Worm (Caenorhabditis elegans) whole organism, early embryonic: Measurements from ENCODE around the gene F38B7.17.

Experiments
- B0310.2 ChIP-seq: sonication (generic microtip); optimal IDR thresholded peaks from 2 replicates; lab custom pipeline; 2016; ENCODE audit warnings: mild to moderate bottlenecking, missing genetic modification characterization, missing compliant biosample characterization
- F13C5.2 ChIP-seq: sonication (generic microtip); optimal IDR thresholded peaks from 2 replicates; lab custom pipeline; 2017; ENCODE audit warnings: mild to moderate bottlenecking, missing genetic modification characterization, inconsistent platforms, missing compliant biosample characterization
- aly-1 ChIP-seq: sonication (generic microtip); optimal IDR thresholded peaks from 2 replicates; lab custom pipeline; 2016; ENCODE audit warnings: missing genetic modification characterization, missing compliant biosample characterization
- ama-1 ChIP-seq: fragments of 150-350 bp; optimal IDR thresholded peaks from 2 replicates; lab custom pipeline; 2014
- ceh-13 ChIP-seq: fragments of 200-800 bp; sonication (Bioruptor generic); optimal IDR thresholded peaks from 2 replicates; lab custom pipeline; 2018; ENCODE audit warnings: mild to moderate bottlenecking, missing genetic modification characterization, missing compliant biosample characterization
- ceh-36 ChIP-seq: sonication (generic microtip); optimal IDR thresholded peaks from 2 replicates; lab custom pipeline; 2016; ENCODE audit warnings: missing genetic modification characterization, inconsistent platforms, missing compliant biosample characterization
- ets-7 ChIP-seq: sonication (generic microtip); optimal IDR thresholded peaks from 2 replicates; lab custom pipeline; 2016; ENCODE audit warnings: missing genotype, missing genetic modification characterization, missing compliant biosample characterization
- flt-1 ChIP-seq: fragments of 200-800 bp; sonication (Bioruptor generic); IDR thresholded peaks from 2 replicates; pipeline ENCODE4 v1.3.6; 2022; ENCODE audit warnings: missing genetic modification characterization, missing compliant biosample characterization
- hmbx-1 ChIP-seq: sonication (generic microtip); optimal IDR thresholded peaks from 2 replicates; lab custom pipeline; 2016; ENCODE audit warnings: mild to moderate bottlenecking, missing genetic modification characterization, missing compliant biosample characterization
- hmg-4 ChIP-seq: fragments of 200-800 bp; sonication (Bioruptor generic); optimal IDR thresholded peaks from 2 replicates; lab custom pipeline; 2018; ENCODE audit warnings: mild to moderate bottlenecking, missing genetic modification characterization, missing compliant biosample characterization
- hnd-1 ChIP-seq: sonication (generic microtip); optimal IDR thresholded peaks from 2 replicates; lab custom pipeline; 2016; ENCODE audit warnings: missing genetic modification characterization, missing compliant biosample characterization
- pes-1 ChIP-seq: fragments of 200-800 bp; sonication (Bioruptor generic); IDR thresholded peaks from 2 replicates; pipeline ENCODE4 v1.3.6; 2022; ENCODE audit warnings: missing genetic modification reagents, missing genetic modification characterization, missing compliant biosample characterization
- scrt-1 ChIP-seq: fragments of 200-800 bp; sonication (Bioruptor generic); IDR thresholded peaks from 2 replicates; pipeline ENCODE4 v1.3.6; 2022; ENCODE audit warnings: missing genetic modification characterization, missing compliant biosample characterization
- sea-1 ChIP-seq: fragments of 200-800 bp; sonication (Bioruptor generic); conservative IDR thresholded peaks from 2 replicates; pipeline ENCODE4 v1.3.6; 2022; ENCODE audit warnings: missing genetic modification characterization, missing compliant biosample characterization
- tbx-11 ChIP-seq: fragments of 200-800 bp; sonication (Bioruptor generic); IDR thresholded peaks from 2 replicates; pipeline ENCODE4 v1.3.6; 2022; ENCODE audit warnings: missing genetic modification characterization, missing compliant biosample characterization
- tbx-37 ChIP-seq: fragments of 200-800 bp; sonication (Bioruptor generic); conservative IDR thresholded peaks from 2 replicates; pipeline ENCODE4 v1.3.6; 2022; ENCODE audit warnings: missing genetic modification reagents, missing genetic modification characterization, missing compliant biosample characterization
- tra-4 ChIP-seq: sonication (generic microtip); optimal IDR thresholded peaks from 2 replicates; lab custom pipeline; 2017; ENCODE audit warnings: missing genetic modification characterization, missing compliant biosample characterization

F38B7.17 gene

ce11 chrV:11515145-11515544 is 33.6 kb downstream of the F38B7.17 start:
- TF ChIP-seq hnd-1 (tag; lab: Kevin White, UChicago) (no peak), tra-4 (no peak), hmbx-1 (tag; lab: Kevin White, UChicago) (no peak), F13C5.2 (tag; lab: Kevin White, UChicago) (no peak), tbx-11 (GFP tag; lab: Robert Waterston, UW) (no peak), hmg-4 (GFP tag; lab: Kevin White, UChicago) (no peak), ets-7 (tag; lab: Kevin White, UChicago) (no peak), flt-1 (GFP tag; lab: Robert Waterston, UW) (no peak), scrt-1 (GFP tag; lab: Robert Waterston, UW) (no peak), pes-1 (GFP tag; lab: Robert Waterston, UW) (no peak), tbx-37 (GFP tag; lab: Robert Waterston, UW) (no peak), aly-1 (tag; lab: Kevin White, UChicago) (no peak), ama-1 (lab: Kevin White, UChicago) (no peak), ceh-36 (tag; lab: Kevin White, UChicago) (no peak)

DNA sequence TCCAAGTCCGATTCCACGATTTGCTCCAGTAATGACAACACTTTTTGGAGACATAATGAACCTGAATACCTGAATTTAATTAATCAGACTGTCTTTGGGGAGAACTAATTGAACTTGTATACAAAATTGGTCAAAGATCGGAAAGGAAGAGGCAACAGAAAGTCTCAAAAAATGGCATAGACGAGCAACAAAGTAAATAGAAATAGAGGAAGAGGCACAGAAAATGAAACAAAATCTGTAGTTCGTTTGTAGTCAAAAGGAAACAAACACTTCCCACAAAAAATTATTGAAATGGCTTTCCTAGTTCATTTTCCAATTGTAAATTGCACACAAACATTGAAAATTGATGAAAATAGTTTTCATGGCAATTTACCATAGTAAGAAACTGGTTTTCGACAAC is 34.1 kb downstream of the F38B7.17 start, which contains the start of gene C55A6.6:
Gene C55A6.6 (minus strand): TSS at position 61 of the 400 bp plus-strand sequence.
- TF ChIP-seq F13C5.2 (tag; lab: Kevin White, UChicago) (no peak), flt-1 (GFP tag; lab: Robert Waterston, UW) (no peak), pes-1 (GFP tag; lab: Robert Waterston, UW) (no peak), hmbx-1 (tag; lab: Kevin White, UChicago) (no peak), aly-1 (tag; lab: Kevin White, UChicago) (no peak), B0310.2 (tag; lab: Kevin White, UChicago) (no peak)

- TF ChIP-seq ceh-13 (GFP tag; lab: Kevin White, UChicago): no peak
- TF ChIP-seq sea-1 (GFP tag; lab: Robert Waterston, UW): no peak
- TF ChIP-seq hmbx-1 (tag; lab: Kevin White, UChicago): no peak
- TF ChIP-seq aly-1 (tag; lab: Kevin White, UChicago): no peak
- TF ChIP-seq ama-1 (lab: Kevin White, UChicago): no peak
- no peak for TF ChIP-seq ceh-36 (tag; lab: Kevin White, UChicago)
- TF ChIP-seq tbx-37 (GFP tag; lab: Robert Waterston, UW): no peak
Observed at ce11 chrV:11513432-11513831, 35.3 kb downstream of the F38B7.17 start, which contains the start of gene C55A6.3. Gene C55A6.3, minus strand, starts transcription at chrV:11513532.

ce11 chrV:11508773-11509172 is 40.0 kb downstream of the F38B7.17 start, which contains the start of gene ttll-5:
Gene ttll-5, plus strand, starts transcription at chrV:11509060.
- TF ChIP-seq ama-1 (lab: Kevin White, UChicago) (no peak), scrt-1 (GFP tag; lab: Robert Waterston, UW) (no peak), flt-1 (GFP tag; lab: Robert Waterston, UW) (no peak), hmbx-1 (tag; lab: Kevin White, UChicago) (no peak), tra-4 (no peak), B0310.2 (tag; lab: Kevin White, UChicago) (no peak), ceh-36 (tag; lab: Kevin White, UChicago) (no peak)

ce11 chrV:11506347-11506746 is 42.4 kb downstream of the F38B7.17 start:
- no peak for TF ChIP-seq ceh-36 (tag; lab: Kevin White, UChicago)
- TF ChIP-seq ets-7 (tag; lab: Kevin White, UChicago): no peak

DNA sequence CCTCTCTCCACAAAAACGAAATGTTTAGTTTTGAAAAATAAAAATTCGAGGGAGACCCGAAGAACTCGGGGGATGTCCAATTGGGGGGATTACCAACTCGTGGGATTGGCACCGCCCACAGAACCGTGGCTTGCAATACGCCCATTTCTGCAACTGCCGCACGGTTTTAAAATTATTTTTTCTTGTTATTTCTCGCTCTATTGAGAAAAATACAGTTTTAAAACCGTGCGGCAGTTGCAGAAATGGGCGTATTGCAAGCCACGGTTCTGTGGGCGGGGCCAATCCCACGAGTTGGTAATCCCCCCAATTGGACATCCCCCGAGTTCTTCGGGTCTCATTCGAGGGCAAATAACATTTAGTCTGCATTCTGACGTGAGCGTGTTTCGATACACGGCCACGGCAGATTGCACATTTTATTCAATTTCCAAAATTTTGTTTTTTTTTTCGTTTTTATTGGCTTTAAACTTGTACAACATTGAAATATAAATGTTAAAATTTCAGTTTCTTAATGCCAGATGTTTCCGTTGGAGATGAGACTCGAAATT is 43.8 kb downstream of the F38B7.17 start, which contains the start of the genes C55A6.1 and C55A6.10:
Gene C55A6.1 (minus strand): TSS at position 116 of the 545 bp plus-strand sequence.
Gene C55A6.10 (plus strand): TSS at position 495 of the 545 bp plus-strand sequence.
- peak; percentile 57; the same call in 1 of the 2 replicates for TF ChIP-seq sea-1 (GFP tag; lab: Robert Waterston, UW)
- TF ChIP-seq tbx-11 (GFP tag; lab: Robert Waterston, UW): peak; percentile 62; the same call in 1 of the 2 replicates
- 0 out of 2 replicates have a peak, but pooled peaks have one; percentile 53 for TF ChIP-seq scrt-1 (GFP tag; lab: Robert Waterston, UW)
- peak; percentile 15 for TF ChIP-seq ets-7 (tag; lab: Kevin White, UChicago)

- TF ChIP-seq tra-4: no peak
- no peak for TF ChIP-seq hmg-4 (GFP tag; lab: Kevin White, UChicago)
- no peak for TF ChIP-seq sea-1 (GFP tag; lab: Robert Waterston, UW)
- no peak for TF ChIP-seq tbx-11 (GFP tag; lab: Robert Waterston, UW)
- TF ChIP-seq aly-1 (tag; lab: Kevin White, UChicago): no peak
- no peak for TF ChIP-seq ceh-36 (tag; lab: Kevin White, UChicago)
- TF ChIP-seq hnd-1 (tag; lab: Kevin White, UChicago): no peak
- no peak for TF ChIP-seq ama-1 (lab: Kevin White, UChicago)
- no peak for TF ChIP-seq F13C5.2 (tag; lab: Kevin White, UChicago)
Observed at ce11 chrV:11503081-11503751, 45.5 kb downstream of the F38B7.17 start, which contains the start of gene C55A6.12. Gene C55A6.12, minus strand, starts transcription at chrV:11503131.

- no peak for TF ChIP-seq pes-1 (GFP tag; lab: Robert Waterston, UW)
- no peak for TF ChIP-seq hmbx-1 (tag; lab: Kevin White, UChicago)
- TF ChIP-seq B0310.2 (tag; lab: Kevin White, UChicago): no peak
- TF ChIP-seq sea-1 (GFP tag; lab: Robert Waterston, UW): no peak
- no peak for TF ChIP-seq ets-7 (tag; lab: Kevin White, UChicago)
Observed at ce11 chrV:11500980-11501379, 47.8 kb downstream of the F38B7.17 start.
